Fruit fly (Drosophila melanogaster) whole organism: ENCODE measurements around the gene dnd.

Experiments used
- CG8478 ChIP-seq: fragments of >200 bp; optimal IDR thresholded peaks from 2 replicates; lab custom pipeline; 2018; ENCODE audit warnings: inconsistent platforms
- psq ChIP-seq: fragments of >200 bp; optimal IDR thresholded peaks from 2 replicates; lab custom pipeline; 2017
- usp ChIP-seq: fragments of >200 bp; optimal IDR thresholded peaks from 2 replicates; lab custom pipeline; 2017; ENCODE audit warnings: missing biosample characterization, missing genetic modification characterization, mixed read lengths

dm6 chr3R:21862137-21862850 is 24.9 kb downstream of the dnd start:
- TF ChIP-seq usp (GFP tag; lab: Kevin White, UChicago) (no peak), psq (lab: Kevin White, UChicago) (no peak), CG8478 (lab: Kevin White, UChicago) (no peak)
